Worm (Caenorhabditis elegans) whole organism, young adult: Measurements from ENCODE around the gene K08D8.6.

ENCODE experiments used
- B0261.1 ChIP-seq: sonication (generic microtip); optimal IDR thresholded peaks from 2 replicates; lab custom pipeline; 2016; ENCODE audit warnings: mild to moderate bottlenecking, missing genetic modification characterization, moderate library complexity, missing compliant biosample characterization
- Y95B8A.8 ChIP-seq: fragments of 200-800 bp; sonication (Bioruptor generic); IDR thresholded peaks from 2 replicates; pipeline ENCODE4 v1.3.6; 2022; ENCODE audit warnings: missing genetic modification reagents, missing genetic modification characterization, missing compliant biosample characterization
- dpff-1 ChIP-seq: sonication (generic microtip); optimal IDR thresholded peaks from 2 replicates; lab custom pipeline; 2017; ENCODE audit warnings: mild to moderate bottlenecking, missing genetic modification characterization, missing compliant biosample characterization
- dpl-1 ChIP-seq: fragments of 150-350 bp; optimal IDR thresholded peaks from 2 replicates; lab custom pipeline; 2014; ENCODE audit warnings: missing biosample characterization, missing genetic modification reagents, missing genetic modification characterization
- hlh-26 ChIP-seq: fragments of 200-800 bp; sonication (Bioruptor generic); conservative IDR thresholded peaks from 2 replicates; pipeline ENCODE4 v1.3.6; 2022; ENCODE audit warnings: missing genetic modification reagents, missing genetic modification characterization, missing compliant biosample characterization
- hmg-20 ChIP-seq: fragments of 200-800 bp; sonication (Bioruptor generic); IDR thresholded peaks from 2 replicates; pipeline ENCODE4 v1.3.6; 2022; ENCODE audit warnings: missing genetic modification reagents, missing genetic modification characterization, missing compliant biosample characterization
- hrde-1 ChIP-seq: sonication (generic microtip); optimal IDR thresholded peaks from 2 replicates; lab custom pipeline; 2016; ENCODE audit warnings: missing genetic modification characterization, mild to moderate bottlenecking, missing compliant biosample characterization, moderate library complexity, missing genotype, missing genetic modification reagents, borderline replicate concordance
- lin-26 ChIP-seq: fragments of 200-800 bp; sonication (Bioruptor generic); IDR thresholded peaks from 2 replicates; pipeline ENCODE4 v1.3.6; 2022; ENCODE audit warnings: missing genetic modification reagents, missing genetic modification characterization, missing compliant biosample characterization
- sdz-38 ChIP-seq: sonication (generic microtip); optimal IDR thresholded peaks from 2 replicates; lab custom pipeline; 2016; ENCODE audit warnings: missing genotype, missing genetic modification characterization, missing compliant biosample characterization
- snpc-4 ChIP-seq, 5 experiments: fragments of 150-350 bp in 1 of 5; sonication (generic microtip) in 4 of 5; optimal IDR thresholded peaks; 2 replicates each; lab custom pipeline; 2014 to 2018; ENCODE audit warnings: missing genetic modification characterization in 5 of 5, missing biosample characterization in 3 of 5, antibody characterized with exemption in 2 of 5, mild to moderate bottlenecking in 2 of 5, missing compliant biosample characterization in 2 of 5, missing genotype in 2 of 5, moderate library complexity in 2 of 5, missing genetic modification reagents in 1 of 5
- unc-130 ChIP-seq: sonication (generic microtip); optimal IDR thresholded peaks from 2 replicates; lab custom pipeline; 2016; ENCODE audit warnings: missing genetic modification reagents, missing genetic modification characterization, missing compliant biosample characterization
- xnd-1 ChIP-seq: sonication (generic microtip); optimal IDR thresholded peaks from 2 replicates; lab custom pipeline; 2016; ENCODE audit warnings: missing genotype, missing genetic modification reagents, missing genetic modification characterization, missing compliant biosample characterization

DNA sequence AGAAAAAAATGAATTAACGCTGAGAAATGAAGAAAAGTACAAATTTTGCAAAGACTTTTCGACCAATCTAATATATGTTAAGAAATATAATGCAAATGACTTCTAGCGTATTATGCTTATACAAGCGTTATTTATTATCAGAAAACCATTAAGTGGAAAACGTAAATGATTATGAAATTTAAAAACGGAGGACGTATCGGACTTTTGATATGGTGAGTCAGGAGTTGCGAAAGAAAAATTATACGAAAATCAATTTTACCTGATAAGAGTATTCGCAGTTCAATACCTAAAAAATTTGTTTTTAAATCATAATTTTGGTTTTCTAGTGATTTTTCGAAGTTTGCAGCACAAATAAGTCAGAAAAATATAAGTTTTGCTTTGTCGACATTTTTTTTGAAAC is 13.8 kb downstream of the K08D8.6 start:
- TF ChIP-seq hlh-26 (GFP tag; lab: Robert Waterston, UW) (no peak), hrde-1 (tag; lab: Kevin White, UChicago) (no peak), lin-26 (no peak), snpc-4 (GFP tag; optimal IDR thresholded peaks at IDR 0.05; lab: Kevin White, UChicago) (no peak), snpc-4 (tag; optimal IDR thresholded peaks at IDR 0.05; lab: Kevin White, UChicago) (no peak), Y95B8A.8 (no peak), B0261.1 (tag; lab: Kevin White, UChicago) (no peak), xnd-1 (no peak), unc-130 (GFP tag; lab: Kevin White, UChicago) (no peak), hmg-20 (GFP tag; lab: Robert Waterston, UW) (no peak), sdz-38 (no peak), dpff-1 (tag; lab: Kevin White, UChicago) (no peak), dpl-1 (no peak)
